Fruit fly (Drosophila melanogaster): ENCODE measurements around the gene CG12974.

CG12974 gene

dm6 chr3L:21239999-21240509 lies 45.7 kb downstream of the CG12974 start (continued):
- TF ChIP-seq Hr39 (GFP tag; optimal IDR thresholded peaks at IDR 0.05) (no peak), Met (GFP tag; optimal IDR thresholded peaks at IDR 0.05) (no peak), vri (GFP tag; optimal IDR thresholded peaks at IDR 0.05) (no peak), Sox102F (GFP tag; optimal IDR thresholded peaks at IDR 0.05) (peak; percentile 61), Gug (GFP tag; IDR thresholded peaks at IDR 0.05) (0 out of 2 replicates have a peak, but pooled peaks have one; percentile 11), CG32006 (GFP tag; optimal IDR thresholded peaks at IDR 0.05) (no peak)

- TF ChIP-seq CG7368 (GFP tag; optimal IDR thresholded peaks at IDR 0.05) (no peak), CG31627 (GFP tag; optimal IDR thresholded peaks at IDR 0.05) (no peak), spab (GFP tag; optimal IDR thresholded peaks at IDR 0.05) (no peak), Ets96B (tag; optimal IDR thresholded peaks at IDR 0.05) (no peak), svp (GFP tag) (peak; percentile 30), eg (GFP tag; IDR thresholded peaks at IDR 0.05) (no peak), Eip78C (GFP tag) (peak; percentile 4), fd59A (GFP tag; optimal IDR thresholded peaks at IDR 0.05) (no peak), Sox102F (GFP tag; optimal IDR thresholded peaks at IDR 0.05) (no peak), CG6276 (GFP tag; optimal IDR thresholded peaks at IDR 0.05) (no peak), CG11294 (GFP tag; IDR thresholded peaks at IDR 0.05) (no peak), CG4318 (GFP tag; optimal IDR thresholded peaks at IDR 0.05) (no peak), CG6808 (GFP tag; optimal IDR thresholded peaks at IDR 0.05) (no peak)
Measured at dm6 chr3L:21238377-21238776, 47.4 kb downstream of the CG12974 start.

dm6 chr3L:21236959-21237551 lies 48.7 kb downstream of the CG12974 start:
- TF ChIP-seq CG6808 (GFP tag; optimal IDR thresholded peaks at IDR 0.05), result peak; percentile 6
- TF ChIP-seq CG32006 (GFP tag; optimal IDR thresholded peaks at IDR 0.05), result peak; percentile 73
- no peak for TF ChIP-seq CG11902 (GFP tag; optimal IDR thresholded peaks at IDR 0.05)
- TF ChIP-seq Hr38 (GFP tag; optimal IDR thresholded peaks at IDR 0.05), result no peak
- TF ChIP-seq salr (GFP tag; optimal IDR thresholded peaks at IDR 0.05), result peak in 1 of 2 experiments; percentile 70
- peak; percentile 43 for TF ChIP-seq Hr4 (GFP tag; optimal IDR thresholded peaks at IDR 0.05)
- peak; percentile 95 for TF ChIP-seq CG6276 (GFP tag; optimal IDR thresholded peaks at IDR 0.05)
- TF ChIP-seq net (GFP tag; optimal IDR thresholded peaks at IDR 0.05), result peak; percentile 36
- TF ChIP-seq achi (GFP tag; optimal IDR thresholded peaks at IDR 0.05), result peak; percentile 4
- TF ChIP-seq Lpt (GFP tag; optimal IDR thresholded peaks at IDR 0.05), result peak; percentile 75
- TF ChIP-seq dac (GFP tag; optimal IDR thresholded peaks at IDR 0.05), result no peak
- TF ChIP-seq CG8119 (GFP tag; IDR thresholded peaks at IDR 0.05), result peak; percentile 85
- TF ChIP-seq CG6163 (GFP tag; IDR thresholded peaks at IDR 0.05), result peak; percentile 69; the same call in 1 of the 3 replicates
- TF ChIP-seq svp (GFP tag), result no peak
- TF ChIP-seq CG3919 (GFP tag; optimal IDR thresholded peaks at IDR 0.05), result peak; percentile 26
- peak; percentile 90 for TF ChIP-seq eg (GFP tag; IDR thresholded peaks at IDR 0.05)
- TF ChIP-seq OdsH (GFP tag; optimal IDR thresholded peaks at IDR 0.05), result peak; percentile 12
- no peak for TF ChIP-seq CG8319 (GFP tag; optimal IDR thresholded peaks at IDR 0.05)
- no peak for TF ChIP-seq Blimp-1 (GFP tag; optimal IDR thresholded peaks at IDR 0.05)
- TF ChIP-seq Gug (GFP tag; IDR thresholded peaks at IDR 0.05), result peak; percentile 21; the same call in 1 of the 2 replicates
- TF ChIP-seq Sox14 (GFP tag; optimal IDR thresholded peaks at IDR 0.05), result peak; percentile 38
- no peak for TF ChIP-seq vri (GFP tag; optimal IDR thresholded peaks at IDR 0.05)
- no peak for TF ChIP-seq Ets96B (tag; optimal IDR thresholded peaks at IDR 0.05)
- TF ChIP-seq ss (GFP tag; optimal IDR thresholded peaks at IDR 0.05), result no peak
- TF ChIP-seq Met (GFP tag; optimal IDR thresholded peaks at IDR 0.05), result no peak
- peak; percentile 83 for TF ChIP-seq Eip78C (GFP tag)
- peak; percentile 48 for TF ChIP-seq CG16779 (tag; optimal IDR thresholded peaks at IDR 0.05)
- 0 out of 2 replicates have a peak, but pooled peaks have one; percentile 17 for TF ChIP-seq CG11294 (GFP tag; IDR thresholded peaks at IDR 0.05)
- no peak for TF ChIP-seq cyc (GFP tag; optimal IDR thresholded peaks at IDR 0.05)
- TF ChIP-seq CG15336 (GFP tag; IDR thresholded peaks at IDR 0.05), result peak; percentile 83

Data from whole organism, prepupa.